Fruit fly (Drosophila melanogaster) whole organism, embryonic: ENCODE data around the gene CG43954.
A peak's percentile ranks its signal among the peaks of the same experiment; 100 is the strongest.

Experiments
- Aef1 ChIP-seq: fragments of 200-800 bp; sonication (Bioruptor generic); IDR thresholded peaks from 3 replicates; pipeline ENCODE4 v1.3.6; 2022; ENCODE audit warnings: missing biosample characterization, missing genetic modification characterization
- Atf-2 ChIP-seq: fragments of 200-800 bp; sonication (Bioruptor generic); optimal IDR thresholded peaks from 2 replicates; lab custom pipeline; 2016; ENCODE audit warnings: missing biosample characterization, missing genetic modification characterization
- BEAF-32 ChIP-seq: fragments of 200-800 bp; sonication (Bioruptor generic); optimal IDR thresholded peaks from 3 replicates; lab custom pipeline; 2017; ENCODE audit warnings: missing biosample characterization, missing genetic modification characterization, mild to moderate bottlenecking, moderate library complexity, missing genetic modification reagents
- Bgb ChIP-seq: fragments of 200-800 bp; sonication (Bioruptor generic); IDR thresholded peaks from 2 replicates; pipeline ENCODE4 v1.3.6; 2022; ENCODE audit warnings: missing biosample characterization, missing genetic modification characterization; ENCODE audit not compliant: partially characterized antibody
- CG11560 ChIP-seq: fragments of 200-800 bp; sonication (Bioruptor generic); IDR thresholded peaks from 3 replicates; pipeline ENCODE4 v1.3.6; 2022; ENCODE audit warnings: missing biosample characterization, missing genetic modification characterization
- CG12769 ChIP-seq: fragments of 200-800 bp; sonication (Bioruptor generic); optimal IDR thresholded peaks from 2 replicates; lab custom pipeline; 2019; ENCODE audit warnings: missing biosample characterization, mild to moderate bottlenecking, missing genetic modification characterization, moderate library complexity
- CG13296 ChIP-seq: fragments of 200-800 bp; sonication (Bioruptor generic); optimal IDR thresholded peaks from 3 replicates; lab custom pipeline; 2018; ENCODE audit warnings: missing biosample characterization, mild to moderate bottlenecking, missing genetic modification characterization
- CG15479 ChIP-seq: fragments of 200-800 bp; sonication (Bioruptor generic); optimal IDR thresholded peaks from 3 replicates; lab custom pipeline; 2019; ENCODE audit warnings: missing biosample characterization, mild to moderate bottlenecking, missing genetic modification characterization, moderate library complexity
- CG15514 ChIP-seq: fragments of 200-800 bp; sonication (Bioruptor generic); optimal IDR thresholded peaks from 3 replicates; lab custom pipeline; 2017; ENCODE audit warnings: missing biosample characterization, missing genetic modification characterization, mild to moderate bottlenecking, moderate library complexity, missing genetic modification reagents
- CG2889 ChIP-seq: fragments of 200-800 bp; sonication (Bioruptor generic); IDR thresholded peaks from 3 replicates; pipeline ENCODE4 v1.3.6; 2022; ENCODE audit warnings: missing biosample characterization, missing genetic modification characterization
- CG3065 ChIP-seq: fragments of 200-800 bp; sonication (Bioruptor generic); optimal IDR thresholded peaks from 2 replicates; lab custom pipeline; 2016; ENCODE audit warnings: missing biosample characterization, missing genetic modification characterization
- CG4424 ChIP-seq: fragments of 200-800 bp; sonication (Bioruptor generic); optimal IDR thresholded peaks from 3 replicates; lab custom pipeline; 2016; ENCODE audit warnings: missing biosample characterization, missing genetic modification characterization
- CG8765 ChIP-seq: fragments of 200-800 bp; sonication (Bioruptor generic); IDR thresholded peaks from 2 replicates; pipeline ENCODE4 v1.3.6; 2022; ENCODE audit warnings: missing biosample characterization, missing genetic modification characterization
- CG9437 ChIP-seq: fragments of 200-800 bp; sonication (Bioruptor generic); optimal IDR thresholded peaks from 2 replicates; lab custom pipeline; 2018; ENCODE audit warnings: missing biosample characterization, mild to moderate bottlenecking, missing genetic modification characterization
- Dp ChIP-seq: fragments of 200-800 bp; sonication (Bioruptor generic); optimal IDR thresholded peaks from 2 replicates; lab custom pipeline; 2018; ENCODE audit warnings: missing biosample characterization, mild to moderate bottlenecking, missing genetic modification characterization, moderate library complexity
- Dref ChIP-seq: fragments of 200-800 bp; sonication (Bioruptor generic); IDR thresholded peaks from 2 replicates; pipeline ENCODE4 v1.3.6; 2022; ENCODE audit warnings: missing biosample characterization, missing genetic modification characterization
- Gug ChIP-seq: fragments of 200-800 bp; sonication (Bioruptor generic); IDR thresholded peaks from 4 replicates; pipeline ENCODE4 v1.3.6; 2022; ENCODE audit warnings: missing biosample characterization, missing genetic modification characterization
- Lpt ChIP-seq: fragments of >200 bp; optimal IDR thresholded peaks from 2 replicates; lab custom pipeline; 2018; ENCODE audit warnings: missing biosample characterization, missing genetic modification characterization
- Poxn ChIP-seq: fragments of 200-800 bp; sonication (Bioruptor generic); IDR thresholded peaks from 2 replicates; pipeline ENCODE4 v1.3.6; 2022; ENCODE audit warnings: missing biosample characterization, missing genetic modification characterization
- Rx ChIP-seq: fragments of 200-800 bp; sonication (Bioruptor generic); IDR thresholded peaks from 2 replicates; pipeline ENCODE4 v1.3.6; 2022; ENCODE audit warnings: missing biosample characterization, missing genetic modification characterization
- Sry-δ ChIP-seq: fragments of 200-800 bp; sonication (Bioruptor generic); optimal IDR thresholded peaks from 2 replicates; lab custom pipeline; 2016; ENCODE audit warnings: missing biosample characterization, missing genetic modification characterization
- amos ChIP-seq: fragments of 200-800 bp; sonication (Bioruptor generic); IDR thresholded peaks from 2 replicates; pipeline ENCODE4 v1.3.6; 2022; ENCODE audit warnings: missing biosample characterization, missing genetic modification characterization; ENCODE audit not compliant: partially characterized antibody
- ap ChIP-seq: fragments of 200-800 bp; sonication (Bioruptor generic); IDR thresholded peaks from 2 replicates; pipeline ENCODE4 v1.3.6; 2022; ENCODE audit warnings: missing biosample characterization, missing genetic modification characterization
- ato ChIP-seq: fragments of 200-800 bp; sonication (Bioruptor generic); IDR thresholded peaks from 2 replicates; pipeline ENCODE4 v1.3.6; 2022; ENCODE audit warnings: missing biosample characterization, missing genetic modification characterization; ENCODE audit not compliant: partially characterized antibody
- az2 ChIP-seq: fragments of 200-800 bp; sonication (Bioruptor generic); optimal IDR thresholded peaks from 3 replicates; lab custom pipeline; 2016; ENCODE audit warnings: missing biosample characterization, missing genetic modification characterization
- bab2 ChIP-seq: fragments of 200-800 bp; sonication (Bioruptor generic); optimal IDR thresholded peaks from 2 replicates; lab custom pipeline; 2016; ENCODE audit warnings: missing biosample characterization, missing genetic modification characterization
- caup ChIP-seq: fragments of 200-800 bp; sonication (Bioruptor generic); optimal IDR thresholded peaks from 3 replicates; lab custom pipeline; 2017; ENCODE audit warnings: missing biosample characterization, mild to moderate bottlenecking, missing genetic modification characterization, moderate library complexity; ENCODE audit not compliant: severe bottlenecking
- chn ChIP-seq: fragments of 200-800 bp; sonication (Bioruptor generic); optimal IDR thresholded peaks from 2 replicates; lab custom pipeline; 2016; ENCODE audit warnings: missing biosample characterization, missing genetic modification characterization
- cwo ChIP-seq: fragments of 200-800 bp; sonication (Bioruptor generic); optimal IDR thresholded peaks from 3 replicates; lab custom pipeline; 2017; ENCODE audit warnings: missing biosample characterization, missing genetic modification characterization, mild to moderate bottlenecking, moderate library complexity, missing genetic modification reagents
- gfzf ChIP-seq: fragments of 200-800 bp; sonication (Bioruptor generic); optimal IDR thresholded peaks from 2 replicates; lab custom pipeline; 2016; ENCODE audit warnings: missing biosample characterization, mild to moderate bottlenecking, missing genetic modification characterization, moderate library complexity
- her ChIP-seq: fragments of 200-800 bp; sonication (Bioruptor generic); optimal IDR thresholded peaks from 2 replicates; lab custom pipeline; 2016; ENCODE audit warnings: missing biosample characterization, missing genetic modification characterization
- hkb ChIP-seq, 2 experiments: fragments of 200-800 bp in 1 of 2; fragments of >200 bp in 1 of 2; sonication (Bioruptor generic) in 1 of 2; IDR thresholded peaks in 1 of 2; optimal IDR thresholded peaks in 1 of 2; 2 replicates each; pipeline versions ENCODE4 v1.3.6 to Lab custom; 2017 to 2022; ENCODE audit warnings: missing biosample characterization in 1 of 2, missing genetic modification characterization in 1 of 2
- mld ChIP-seq: fragments of 200-800 bp; sonication (Bioruptor generic); IDR thresholded peaks from 3 replicates; pipeline ENCODE4 v1.3.6; 2022; ENCODE audit warnings: missing biosample characterization, missing genetic modification characterization; ENCODE audit not compliant: partially characterized antibody
- nau ChIP-seq: fragments of 200-800 bp; sonication (Bioruptor generic); optimal IDR thresholded peaks from 3 replicates; lab custom pipeline; 2017; ENCODE audit warnings: missing biosample characterization, mild to moderate bottlenecking, missing genetic modification characterization, missing genetic modification reagents
- oc ChIP-seq: fragments of 200-800 bp; sonication (Bioruptor generic); optimal IDR thresholded peaks from 2 replicates; lab custom pipeline; 2018; ENCODE audit warnings: missing biosample characterization, mild to moderate bottlenecking, missing genetic modification characterization, moderate library complexity
- pros ChIP-seq: fragments of 200-800 bp; sonication (Bioruptor generic); optimal IDR thresholded peaks from 3 replicates; lab custom pipeline; 2019; ENCODE audit warnings: missing biosample characterization, mild to moderate bottlenecking, missing genetic modification characterization, moderate library complexity
- sr ChIP-seq: fragments of 200-800 bp; sonication (Bioruptor generic); IDR thresholded peaks from 3 replicates; pipeline ENCODE4 v1.3.6; 2022; ENCODE audit warnings: missing biosample characterization, missing genetic modification characterization
- ssp ChIP-seq: fragments of 200-800 bp; sonication (Bioruptor generic); IDR thresholded peaks from 2 replicates; pipeline ENCODE4 v1.3.6; 2022; ENCODE audit warnings: missing biosample characterization, missing genetic modification characterization
- trem ChIP-seq: fragments of 200-800 bp; optimal IDR thresholded peaks from 3 replicates; lab custom pipeline; 2019; ENCODE audit warnings: missing biosample characterization, mild to moderate bottlenecking, missing genetic modification characterization, moderate library complexity

CG43954 gene

dm6 chr3L:16640509-16641068 is 70.9 kb downstream of the CG43954 start (continued):
- TF ChIP-seq CG4424 (GFP tag; lab: Kevin White, UChicago) (peak; percentile 0), trem (tag; lab: Kevin White, UChicago) (peak; percentile 60), her (GFP tag; lab: Kevin White, UChicago) (no peak), sr (GFP tag; lab: Robert Waterston, UW) (no peak), Rx (GFP tag; lab: Robert Waterston, UW) (no peak), amos (no peak), CG9437 (no peak), Poxn (GFP tag; lab: Robert Waterston, UW) (no peak), Aef1 (no peak), chn (GFP tag; lab: Kevin White, UChicago) (no peak), ap (no peak), cwo (no peak), Atf-2 (GFP tag; lab: Kevin White, UChicago) (no peak), oc (tag; lab: Kevin White, UChicago) (peak; percentile 15), nau (GFP tag; lab: Kevin White, UChicago) (peak; percentile 46), Sry-δ (GFP tag; lab: Kevin White, UChicago) (no peak), CG12769 (no peak), hkb (optimal IDR thresholded peaks at IDR 0.05; lab: Kevin White, UChicago) (no peak), hkb (GFP tag; IDR thresholded peaks at IDR 0.05; lab: Robert Waterston, UW) (0 out of 2 replicates have a peak, but pooled peaks have one; percentile 29), mld (GFP tag; lab: Robert Waterston, UW) (no peak), az2 (GFP tag; lab: Kevin White, UChicago) (no peak), Dref (GFP tag; lab: Robert Waterston, UW) (no peak), CG13296 (GFP tag; lab: Kevin White, UChicago) (no peak), CG8765 (GFP tag; lab: Robert Waterston, UW) (no peak), gfzf (GFP tag; lab: Kevin White, UChicago) (no peak), Lpt (GFP tag; lab: Kevin White, UChicago) (no peak), pros (GFP tag; lab: Kevin White, UChicago) (no peak), Dp (GFP tag; lab: Kevin White, UChicago) (no peak), caup (GFP tag; lab: Kevin White, UChicago) (no peak), CG15514 (GFP tag; lab: Kevin White, UChicago) (no peak), bab2 (GFP tag; lab: Kevin White, UChicago) (no peak), CG2889 (GFP tag; lab: Robert Waterston, UW) (no peak), BEAF-32 (GFP tag; lab: Kevin White, UChicago) (no peak), Bgb (GFP tag; lab: Robert Waterston, UW) (no peak), CG3065 (GFP tag; lab: Kevin White, UChicago) (no peak), Gug (GFP tag; lab: Robert Waterston, UW) (no peak), ssp (GFP tag; lab: Robert Waterston, UW) (no peak), ato (no peak)

- TF ChIP-seq CG15479 (GFP tag; lab: Kevin White, UChicago) (peak; percentile 12), CG11560 (no peak)
Observed at dm6 chr3L:16638639-16639388, 72.7 kb downstream of the CG43954 start.
